Fruit fly (Drosophila melanogaster) whole organism: ENCODE results near the gene lectin-29Ca.

Experiments used
- CG8478 ChIP-seq: fragments of >200 bp; optimal IDR thresholded peaks from 2 replicates; lab custom pipeline; 2018; ENCODE audit warnings: inconsistent platforms
- psq ChIP-seq: fragments of >200 bp; optimal IDR thresholded peaks from 2 replicates; lab custom pipeline; 2017
- usp ChIP-seq: fragments of >200 bp; optimal IDR thresholded peaks from 2 replicates; lab custom pipeline; 2017; ENCODE audit warnings: missing biosample characterization, missing genetic modification characterization, mixed read lengths

DNA sequence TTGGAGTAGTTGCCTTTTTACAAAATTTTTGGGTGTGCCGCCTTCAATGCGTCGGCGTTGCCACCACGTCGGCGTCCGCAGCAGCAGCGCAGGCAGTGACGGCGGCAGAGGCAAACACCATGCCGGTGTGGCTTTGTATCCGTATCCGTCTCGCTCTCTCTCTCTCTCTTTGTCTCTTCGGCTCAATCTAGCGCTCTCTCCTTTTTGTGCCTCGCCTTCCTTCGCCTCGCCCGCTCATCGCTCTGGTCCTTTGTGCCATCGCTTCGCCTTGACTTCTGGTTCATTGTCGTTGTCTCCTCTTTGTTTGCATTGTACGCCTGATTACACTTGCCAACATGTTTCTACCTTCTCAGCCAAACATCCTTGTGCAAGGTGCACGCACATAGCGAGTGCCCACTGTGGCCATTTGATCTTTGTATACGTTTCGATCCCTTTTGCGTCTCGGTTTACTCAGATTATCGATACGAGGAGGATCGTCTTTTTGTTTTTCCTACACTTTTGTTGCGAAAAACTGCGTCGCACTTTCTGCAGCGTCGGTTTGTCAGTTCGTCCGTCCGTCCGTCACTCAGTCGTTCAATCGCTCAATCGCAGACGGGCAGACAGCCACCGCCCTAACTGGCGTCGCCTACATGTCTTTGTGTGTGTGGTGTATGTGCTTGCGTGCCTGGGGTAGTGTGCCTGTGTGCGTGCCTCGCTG is 22.4 kb upstream of the lectin-29Ca start:
- TF ChIP-seq CG8478 (no peak), usp (GFP tag; lab: Kevin White, UChicago) (no peak), psq (lab: Kevin White, UChicago) (no peak)
